Fruit fly (Drosophila melanogaster): ENCODE results near the gene mRNA-cap.

mRNA-cap gene

dm6 chrX:14215834-14216233, 26.8 kb downstream of the mRNA-cap start (continued):
- TF ChIP-seq eyg (GFP tag; optimal IDR thresholded peaks at IDR 0.05) (no peak), prd (optimal IDR thresholded peaks at IDR 0.05) (no peak), prd (GFP tag; IDR thresholded peaks at IDR 0.05) (0 out of 3 replicates have a peak, but pooled peaks have one; percentile 5), lola (GFP tag; optimal IDR thresholded peaks at IDR 0.05) (no peak), eve (GFP tag; optimal IDR thresholded peaks at IDR 0.05) (no peak), sens-2 (GFP tag; IDR thresholded peaks at IDR 0.05) (no peak), CG17802 (tag; optimal IDR thresholded peaks at IDR 0.05) (no peak), Drgx (GFP tag; IDR thresholded peaks at IDR 0.05) (peak; percentile 55; the same call in 1 of the 2 replicates), Opbp (GFP tag; IDR thresholded peaks at IDR 0.05; ENCODE audit: partially characterized antibody) (no peak), Ssrp (tag; optimal IDR thresholded peaks at IDR 0.05) (no peak), C15 (GFP tag; IDR thresholded peaks at IDR 0.05) (no peak), D19A (tag; optimal IDR thresholded peaks at IDR 0.05) (peak; percentile 95), Deaf1 (tag; optimal IDR thresholded peaks at IDR 0.05) (no peak), Doc3 (GFP tag; IDR thresholded peaks at IDR 0.05; ENCODE audit: partially characterized antibody) (no peak), Mad (GFP tag; optimal IDR thresholded peaks at IDR 0.05) (no peak), CG3065 (GFP tag; optimal IDR thresholded peaks at IDR 0.05) (no peak), abd-A (tag; optimal IDR thresholded peaks at IDR 0.05) (no peak), seq (GFP tag; IDR thresholded peaks at IDR 0.05) (no peak), CG18476 (GFP tag; optimal IDR thresholded peaks at IDR 0.05) (no peak), CG6254 (GFP tag; optimal IDR thresholded peaks at IDR 0.05) (no peak), BEAF-32 (GFP tag; optimal IDR thresholded peaks at IDR 0.05) (no peak), pum (GFP tag; optimal IDR thresholded peaks at IDR 0.05) (no peak), wek (GFP tag; optimal IDR thresholded peaks at IDR 0.05) (no peak), pho (GFP tag; optimal IDR thresholded peaks at IDR 0.05) (no peak), CG4328 (GFP tag; optimal IDR thresholded peaks at IDR 0.05) (no peak), Fer3 (tag; optimal IDR thresholded peaks at IDR 0.05) (no peak), hkb (optimal IDR thresholded peaks at IDR 0.05) (no peak), hkb (GFP tag; IDR thresholded peaks at IDR 0.05) (no peak), run (tag; optimal IDR thresholded peaks at IDR 0.05) (no peak), bowl (GFP tag; IDR thresholded peaks at IDR 0.05) (no peak), CG6689 (GFP tag; IDR thresholded peaks at IDR 0.05) (no peak), sisA (GFP tag; IDR thresholded peaks at IDR 0.05) (no peak), Chrac-16 (GFP tag; optimal IDR thresholded peaks at IDR 0.05) (no peak), CG33213 (GFP tag; optimal IDR thresholded peaks at IDR 0.05) (no peak), CG13775 (GFP tag; optimal IDR thresholded peaks at IDR 0.05) (no peak), NC2β (GFP tag; optimal IDR thresholded peaks at IDR 0.05) (no peak), bab2 (GFP tag; optimal IDR thresholded peaks at IDR 0.05) (no peak), CG12236 (GFP tag; optimal IDR thresholded peaks at IDR 0.05) (no peak), phol (tag; optimal IDR thresholded peaks at IDR 0.05) (no peak), dysf (GFP tag; IDR thresholded peaks at IDR 0.05) (peak; percentile 29; the same call in 1 of the 3 replicates), grau (tag; optimal IDR thresholded peaks at IDR 0.05) (peak; percentile 10), sug (tag; optimal IDR thresholded peaks at IDR 0.05) (peak; percentile 8), CG3281 (GFP tag; optimal IDR thresholded peaks at IDR 0.05) (peak; percentile 39), CG14710 (tag; optimal IDR thresholded peaks at IDR 0.05) (no peak), CG9932 (GFP tag; IDR thresholded peaks at IDR 0.05) (peak; percentile 24; the same call in 1 of the 2 replicates), CG16813 (GFP tag; IDR thresholded peaks at IDR 0.05; ENCODE audit: partially characterized antibody) (no peak), emc (GFP tag; optimal IDR thresholded peaks at IDR 0.05) (no peak), CG9797 (GFP tag; optimal IDR thresholded peaks at IDR 0.05) (no peak), shn (GFP tag; optimal IDR thresholded peaks at IDR 0.05) (no peak), bbx (GFP tag; IDR thresholded peaks at IDR 0.05; ENCODE audit: partially characterized antibody) (no peak), CG3838 (GFP tag; optimal IDR thresholded peaks at IDR 0.05) (no peak), Dek (tag; optimal IDR thresholded peaks at IDR 0.05) (no peak)
